Fruit fly (Drosophila melanogaster): ENCODE data around the gene CG5050.

DNA sequence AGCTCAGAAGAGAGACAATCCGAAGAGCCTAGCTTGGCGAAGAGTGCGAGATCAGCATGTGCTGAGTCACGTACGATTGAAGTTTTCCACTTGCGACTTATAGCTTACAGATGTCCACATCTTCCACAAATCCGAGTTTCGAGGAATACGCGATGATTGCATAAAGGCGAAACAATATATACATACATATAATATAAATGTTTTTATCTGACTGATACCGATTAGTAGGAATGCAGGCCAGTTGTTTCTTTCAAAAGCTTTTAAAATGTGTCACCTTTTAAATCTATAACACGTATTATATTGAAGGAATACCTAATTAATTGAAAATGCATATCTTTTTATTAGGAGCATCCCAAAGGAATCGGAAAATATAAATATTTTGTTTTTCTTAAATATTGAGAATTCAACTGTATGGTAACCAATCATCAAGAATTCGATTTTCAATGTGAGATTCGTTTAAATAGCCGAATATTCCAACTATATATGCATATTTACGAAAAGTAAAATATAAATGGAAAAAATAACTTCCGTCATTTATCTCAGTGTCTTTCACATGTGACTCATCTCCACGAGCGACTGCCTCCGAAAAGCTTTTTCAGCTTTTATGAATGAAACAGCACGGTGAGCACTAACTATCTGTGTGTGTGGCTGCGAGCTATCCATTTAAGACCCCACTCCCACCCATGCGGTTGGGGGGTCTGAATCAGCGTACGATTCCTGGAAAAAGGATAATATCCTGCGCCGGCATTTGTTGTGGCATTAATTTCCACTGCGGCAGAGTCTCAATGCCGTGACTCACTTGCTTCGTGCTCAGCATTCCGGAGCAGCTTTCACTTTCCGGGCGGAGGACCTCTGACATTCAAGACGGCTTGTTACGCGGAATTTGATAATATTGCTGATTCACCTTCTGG is 2.0 kb upstream of the CG5050 start:
- TF ChIP-seq EcR (GFP tag; optimal IDR thresholded peaks at IDR 0.05) (no peak), pan (optimal IDR thresholded peaks at IDR 0.05) (no peak), CG8478 (optimal IDR thresholded peaks at IDR 0.05) (no peak), usp (GFP tag; optimal IDR thresholded peaks at IDR 0.05) (no peak)
